Fruit fly (Drosophila melanogaster) whole organism, wandering third instar larva: ENCODE results near the gene Nup133.
A peak's percentile ranks its signal among the peaks of the same experiment; 100 is the strongest.

Experiments
- Abd-B ChIP-seq: fragments of >200 bp; optimal IDR thresholded peaks from 2 replicates; lab custom pipeline; 2017; ENCODE audit warnings: missing biosample characterization, missing genetic modification characterization
- CG32264 ChIP-seq: fragments of 200-800 bp; sonication (Bioruptor generic); optimal IDR thresholded peaks from 2 replicates; lab custom pipeline; 2016; ENCODE audit warnings: missing biosample characterization, missing genetic modification characterization
- CG9705 ChIP-seq: fragments of 200-800 bp; sonication (Bioruptor generic); optimal IDR thresholded peaks from 2 replicates; lab custom pipeline; 2018; ENCODE audit warnings: missing biosample characterization, mild to moderate bottlenecking, missing genetic modification characterization
- Dfd ChIP-seq: fragments of >200 bp; optimal IDR thresholded peaks from 2 replicates; lab custom pipeline; 2017; ENCODE audit warnings: missing biosample characterization, missing genetic modification characterization
- Dif ChIP-seq: fragments of 200-275, 200-300 bp; sonication (Bioruptor generic); optimal IDR thresholded peaks from 2 replicates; lab custom pipeline; 2018; ENCODE audit warnings: missing biosample characterization, missing genetic modification characterization; ENCODE audit not compliant: partially characterized antibody
- GATAd ChIP-seq: sonication (Bioruptor generic); optimal IDR thresholded peaks from 2 replicates; lab custom pipeline; 2016; ENCODE audit warnings: missing biosample characterization, missing genetic modification characterization
- HLH106 ChIP-seq: fragments of 200-800 bp; optimal IDR thresholded peaks from 3 replicates; lab custom pipeline; 2019; ENCODE audit warnings: missing biosample characterization, mild to moderate bottlenecking, missing genetic modification characterization, moderate library complexity
- Hnf4 ChIP-seq: fragments of 200-800 bp; sonication (Bioruptor generic); optimal IDR thresholded peaks from 2 replicates; lab custom pipeline; 2016; ENCODE audit warnings: missing biosample characterization, mild to moderate bottlenecking, missing genetic modification characterization
- Hr78 ChIP-seq: fragments of >200 bp; optimal IDR thresholded peaks from 2 replicates; lab custom pipeline; 2017; ENCODE audit warnings: missing biosample characterization, missing genetic modification characterization
- Hr83 ChIP-seq: fragments of 200-300 bp; sonication (Bioruptor generic); optimal IDR thresholded peaks from 2 replicates; lab custom pipeline; 2016; ENCODE audit warnings: missing biosample characterization, mild to moderate bottlenecking, missing genetic modification characterization, moderate library complexity; ENCODE audit not compliant: poor library complexity, severe bottlenecking
- Jra ChIP-seq: sonication (Bioruptor generic); optimal IDR thresholded peaks from 2 replicates; lab custom pipeline; 2016; ENCODE audit warnings: missing biosample characterization, missing genetic modification characterization
- Mio ChIP-seq: sonication (Bioruptor generic); optimal IDR thresholded peaks from 2 replicates; lab custom pipeline; 2016; ENCODE audit warnings: missing biosample characterization, missing genetic modification characterization
- Myc ChIP-seq: fragments of >200 bp; optimal IDR thresholded peaks from 2 replicates; lab custom pipeline; 2017
- N ChIP-seq: fragments of >200 bp; optimal IDR thresholded peaks from 2 replicates; lab custom pipeline; 2018; ENCODE audit warnings: missing biosample characterization, missing external identifiers, missing genetic modification characterization
- OdsH ChIP-seq: fragments of 200-800 bp; sonication (Bioruptor generic); optimal IDR thresholded peaks from 2 replicates; lab custom pipeline; 2016; ENCODE audit warnings: missing biosample characterization, mild to moderate bottlenecking, missing genetic modification characterization
- Rel ChIP-seq, 2 experiments: fragments of 200-800 bp; sonication (Bioruptor generic) in 1 of 2; optimal IDR thresholded peaks; 2 replicates in 1 of 2; 3 replicates in 1 of 2; lab custom pipeline; 2016 to 2019; ENCODE audit warnings: mild to moderate bottlenecking in 2 of 2, missing biosample characterization in 2 of 2, missing genetic modification characterization in 2 of 2, moderate library complexity in 1 of 2
- Sp1 ChIP-seq: fragments of 200-800 bp; sonication (Bioruptor generic); optimal IDR thresholded peaks from 3 replicates; lab custom pipeline; 2019; ENCODE audit warnings: missing biosample characterization, mild to moderate bottlenecking, missing genetic modification characterization, moderate library complexity
- Vsx2 ChIP-seq: fragments of 200-300, 225-300 bp; sonication (Bioruptor generic); optimal IDR thresholded peaks from 2 replicates; lab custom pipeline; 2018; ENCODE audit warnings: missing biosample characterization, missing genetic modification characterization; ENCODE audit not compliant: partially characterized antibody
- br ChIP-seq: fragments of 200-800 bp; sonication (Bioruptor generic); optimal IDR thresholded peaks from 2 replicates; lab custom pipeline; 2016; ENCODE audit warnings: missing biosample characterization, missing genetic modification characterization
- dl ChIP-seq, 2 experiments: fragments of 175-275, 200-275 bp in 1 of 2; fragments of 200-275 bp in 1 of 2; sonication (Bioruptor generic); optimal IDR thresholded peaks; lab custom pipeline; 2018; ENCODE audit warnings: mild to moderate bottlenecking in 2 of 2, missing biosample characterization in 2 of 2, missing genetic modification characterization in 2 of 2, moderate library complexity in 2 of 2; ENCODE audit not compliant: partially characterized antibody in 2 of 2, insufficient read depth in 1 of 2
- dmrt93B ChIP-seq: fragments of 200-800 bp; sonication (Bioruptor generic); optimal IDR thresholded peaks from 2 replicates; lab custom pipeline; 2018; ENCODE audit warnings: missing biosample characterization, mild to moderate bottlenecking, missing genetic modification characterization
- dsf ChIP-seq: sonication (Bioruptor generic); optimal IDR thresholded peaks from 2 replicates; lab custom pipeline; 2016; ENCODE audit warnings: missing biosample characterization, missing genetic modification characterization, borderline replicate concordance
- ey ChIP-seq: fragments of 200-800 bp; sonication (Bioruptor generic); optimal IDR thresholded peaks from 2 replicates; lab custom pipeline; 2016; ENCODE audit warnings: missing biosample characterization, missing genetic modification characterization
- foxo ChIP-seq, 2 experiments: fragments of 200-800 bp; sonication (Bioruptor generic); optimal IDR thresholded peaks; 2 replicates in 1 of 2; 3 replicates in 1 of 2; lab custom pipeline; 2016 to 2017; ENCODE audit warnings: missing biosample characterization in 2 of 2, missing genetic modification characterization in 2 of 2
- fru ChIP-seq: fragments of 200-800 bp; sonication (Bioruptor generic); optimal IDR thresholded peaks from 3 replicates; lab custom pipeline; 2016; ENCODE audit warnings: missing biosample characterization, mild to moderate bottlenecking, missing genetic modification characterization
- h ChIP-seq: fragments of 200-800 bp; sonication (Bioruptor generic); optimal IDR thresholded peaks from 3 replicates; lab custom pipeline; 2016; ENCODE audit warnings: missing biosample characterization, mild to moderate bottlenecking, missing genetic modification characterization
- lola ChIP-seq: fragments of >200 bp; optimal IDR thresholded peaks from 2 replicates; lab custom pipeline; 2017; ENCODE audit warnings: missing biosample characterization, missing genetic modification characterization
- psq ChIP-seq: fragments of 200-800 bp; sonication (Bioruptor generic); optimal IDR thresholded peaks from 3 replicates; lab custom pipeline; 2017; ENCODE audit warnings: missing biosample characterization, mild to moderate bottlenecking, missing genetic modification characterization, moderate library complexity
- rgr ChIP-seq: fragments of 200-800 bp; sonication (Bioruptor generic); optimal IDR thresholded peaks from 3 replicates; lab custom pipeline; 2016; ENCODE audit warnings: missing biosample characterization, mild to moderate bottlenecking, missing genetic modification characterization
- sv ChIP-seq: fragments of 200-800 bp; sonication (Bioruptor generic); optimal IDR thresholded peaks from 3 replicates; lab custom pipeline; 2016; ENCODE audit warnings: missing biosample characterization, missing genetic modification characterization
- tai ChIP-seq: sonication (Bioruptor generic); optimal IDR thresholded peaks from 2 replicates; lab custom pipeline; 2016; ENCODE audit warnings: missing biosample characterization, missing genetic modification characterization
- usp ChIP-seq: fragments of >200 bp; optimal IDR thresholded peaks from 2 replicates; lab custom pipeline; 2017; ENCODE audit warnings: missing biosample characterization, missing genetic modification characterization
- woc ChIP-seq: sonication (Bioruptor generic); optimal IDR thresholded peaks from 2 replicates; lab custom pipeline; 2016; ENCODE audit warnings: missing biosample characterization, mild to moderate bottlenecking, missing genetic modification characterization

Nup133 gene

DNA sequence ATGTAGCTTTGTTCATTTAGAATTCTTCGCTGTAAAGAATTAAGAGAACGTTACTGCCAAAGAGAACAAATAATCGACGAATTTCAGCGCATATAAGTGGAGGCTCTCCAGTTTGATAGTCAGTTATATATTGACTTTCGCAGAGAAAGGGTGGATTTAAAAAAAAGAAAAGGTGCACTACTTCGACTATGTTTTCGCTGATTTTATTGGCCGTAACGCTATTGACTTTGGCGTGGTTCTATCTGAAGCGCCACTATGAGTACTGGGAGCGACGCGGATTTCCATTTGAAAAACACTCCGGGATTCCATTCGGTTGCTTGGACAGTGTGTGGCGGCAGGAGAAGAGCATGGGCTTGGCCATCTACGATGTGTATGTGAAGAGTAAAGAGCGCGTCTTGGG lies 7.8 kb downstream of the Nup133 start, which contains the start of gene Cyp6d4:
Gene Cyp6d4, plus strand, starts transcription at position 112 of the 400 bp plus-strand sequence.
- TF ChIP-seq rgr (GFP tag; lab: Kevin White, UChicago) (no peak), Jra (GFP tag; lab: Kevin White, UChicago) (no peak), Hnf4 (GFP tag; lab: Kevin White, UChicago) (no peak), sv (GFP tag; lab: Kevin White, UChicago) (no peak), br (no peak), Dif (GFP tag; lab: Kevin White, UChicago) (peak; percentile 25), Vsx2 (GFP tag; lab: Kevin White, UChicago) (no peak), OdsH (GFP tag; lab: Kevin White, UChicago) (no peak), N (GFP tag; lab: Kevin White, UChicago) (no peak), dmrt93B (GFP tag; lab: Kevin White, UChicago) (no peak), Sp1 (GFP tag; lab: Kevin White, UChicago) (no peak), dl (GFP tag; optimal IDR thresholded peaks at IDR 0.05; lab: Kevin White, UChicago; ENCODE audit: insufficient read depth in 1 of 2, partially characterized antibody in 2 of 2) (no peak), tai (no peak), h (no peak), psq (no peak), fru (peak; percentile 65), Hr83 (no peak), Hr78 (no peak)

dm6 chr3R:22701793-22702192 lies 11.4 kb downstream of the Nup133 start, which contains the start of the genes CG6972 and CCAP:
TSS of gene CG6972 (plus strand) at chr3R:22702007.
TSS of gene CCAP (minus strand) at chr3R:22702084.
- TF ChIP-seq lola (no peak), CG9705 (GFP tag; lab: Kevin White, UChicago) (no peak), dl (GFP tag; optimal IDR thresholded peaks at IDR 0.05; lab: Kevin White, UChicago; ENCODE audit: insufficient read depth in 1 of 2, partially characterized antibody in 2 of 2) (no peak), Dfd (GFP tag; lab: Kevin White, UChicago) (no peak), br (no peak), Hr83 (no peak), h (no peak), Vsx2 (GFP tag; lab: Kevin White, UChicago) (no peak), HLH106 (no peak), OdsH (GFP tag; lab: Kevin White, UChicago) (no peak), usp (GFP tag; lab: Kevin White, UChicago) (no peak), rgr (GFP tag; lab: Kevin White, UChicago) (no peak), foxo (GFP tag; optimal IDR thresholded peaks at IDR 0.05; lab: Kevin White, UChicago) (no peak)

DNA sequence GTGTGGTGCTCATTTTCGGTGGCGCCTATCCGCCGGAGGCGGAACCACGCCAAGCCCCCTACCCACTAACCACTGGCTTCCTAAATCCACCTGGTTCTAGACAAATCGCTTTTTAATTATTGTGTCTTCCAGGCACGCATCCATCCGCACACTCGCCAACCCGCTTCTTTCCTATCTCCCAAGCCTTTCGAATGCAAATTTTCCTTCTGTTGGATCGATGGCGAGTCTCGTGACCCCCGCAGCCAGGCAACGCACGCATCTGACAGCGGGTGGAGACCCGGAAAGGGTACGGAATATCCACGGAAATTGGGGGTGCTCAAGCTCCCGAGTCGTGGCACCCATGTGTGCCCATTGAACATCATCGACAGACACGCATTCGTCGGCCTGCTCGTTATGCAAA lies 16.8 kb downstream of the Nup133 start, which contains the start of gene CG13842:
Gene CG13842, minus strand, starts transcription at position 101 of the 400 bp plus-strand sequence.
- no peak for TF ChIP-seq sv (GFP tag; lab: Kevin White, UChicago)
- TF ChIP-seq N (GFP tag; lab: Kevin White, UChicago), result no peak
- TF ChIP-seq Myc (lab: Kevin White, UChicago), result no peak
- TF ChIP-seq Dfd (GFP tag; lab: Kevin White, UChicago), result no peak
- no peak for TF ChIP-seq CG9705 (GFP tag; lab: Kevin White, UChicago)
- no peak for TF ChIP-seq fru
- TF ChIP-seq dl (GFP tag; optimal IDR thresholded peaks at IDR 0.05; lab: Kevin White, UChicago; ENCODE audit: insufficient read depth in 1 of 2, partially characterized antibody in 2 of 2), result no peak
- no peak for TF ChIP-seq Hr83
- no peak for TF ChIP-seq Rel (GFP tag; optimal IDR thresholded peaks at IDR 0.05; lab: Kevin White, UChicago)
- no peak for TF ChIP-seq Rel (tag; optimal IDR thresholded peaks at IDR 0.05; lab: Kevin White, UChicago)
- TF ChIP-seq Abd-B (GFP tag; lab: Kevin White, UChicago), result no peak
- no peak for TF ChIP-seq OdsH (GFP tag; lab: Kevin White, UChicago)
- no peak for TF ChIP-seq h
- TF ChIP-seq foxo (GFP tag; optimal IDR thresholded peaks at IDR 0.05; lab: Kevin White, UChicago), result no peak
- TF ChIP-seq Mio (GFP tag; lab: Kevin White, UChicago), result no peak
- no peak for TF ChIP-seq ey (GFP tag; lab: Kevin White, UChicago)
- no peak for TF ChIP-seq Hnf4 (GFP tag; lab: Kevin White, UChicago)
- TF ChIP-seq GATAd (GFP tag; lab: Kevin White, UChicago), result no peak
- TF ChIP-seq lola, result no peak
- no peak for TF ChIP-seq woc (GFP tag; lab: Kevin White, UChicago)

dm6 chr3R:22710662-22711061 lies 20.3 kb downstream of the Nup133 start, which contains the start of gene CG4907:
TSS of gene CG4907 (minus strand) at chr3R:22710762.
- TF ChIP-seq Hr78 (no peak), ey (GFP tag; lab: Kevin White, UChicago) (no peak), Vsx2 (GFP tag; lab: Kevin White, UChicago) (no peak), fru (no peak), Dif (GFP tag; lab: Kevin White, UChicago) (no peak), OdsH (GFP tag; lab: Kevin White, UChicago) (no peak), dsf (GFP tag; lab: Kevin White, UChicago) (no peak), GATAd (GFP tag; lab: Kevin White, UChicago) (no peak), br (no peak), CG32264 (no peak), Jra (GFP tag; lab: Kevin White, UChicago) (no peak), Hnf4 (GFP tag; lab: Kevin White, UChicago) (no peak)
- TF ChIP-seq, all 38 proteins: peak for 0
